Fruit fly (Drosophila melanogaster) whole organism, embryonic: ENCODE measurements around the gene cup.

Experiments
- Blimp-1 ChIP-seq: fragments of 200-800 bp; sonication (Bioruptor generic); optimal IDR thresholded peaks from 3 replicates; lab custom pipeline; 2018; ENCODE audit warnings: missing biosample characterization, missing genetic modification characterization, mild to moderate bottlenecking, moderate library complexity, missing genetic modification reagents
- CG12104 ChIP-seq: fragments of 200-800 bp; sonication (Bioruptor generic); optimal IDR thresholded peaks from 3 replicates; lab custom pipeline; 2016; ENCODE audit warnings: missing biosample characterization, missing genetic modification characterization
- CG1233 ChIP-seq: fragments of 200-800 bp; sonication (Bioruptor generic); optimal IDR thresholded peaks from 4 replicates; lab custom pipeline; 2018; ENCODE audit warnings: missing biosample characterization, mild to moderate bottlenecking, missing genetic modification characterization
- CG1603 ChIP-seq: fragments of 200-800 bp; sonication (Bioruptor generic); optimal IDR thresholded peaks from 2 replicates; lab custom pipeline; 2019; ENCODE audit warnings: missing biosample characterization, mild to moderate bottlenecking, missing genetic modification characterization, moderate library complexity
- CG1647 ChIP-seq: fragments of 200-800 bp; sonication (Bioruptor generic); optimal IDR thresholded peaks from 3 replicates; lab custom pipeline; 2016; ENCODE audit warnings: missing biosample characterization, missing genetic modification characterization
- CG16863 ChIP-seq: fragments of 200-800 bp; sonication (Bioruptor generic); optimal IDR thresholded peaks from 3 replicates; lab custom pipeline; 2016; ENCODE audit warnings: missing biosample characterization, missing genetic modification characterization
- CG17612 ChIP-seq: fragments of 200-800 bp; sonication (Bioruptor generic); IDR thresholded peaks from 2 replicates; pipeline ENCODE4 v1.3.6; 2022; ENCODE audit warnings: missing biosample characterization, missing genetic modification characterization
- CG2678 ChIP-seq: fragments of 200-800 bp; sonication (Bioruptor generic); optimal IDR thresholded peaks from 3 replicates; lab custom pipeline; 2019; ENCODE audit warnings: missing biosample characterization, mild to moderate bottlenecking, missing genetic modification characterization, moderate library complexity
- CG30403 ChIP-seq: fragments of 200-800 bp; sonication (Bioruptor generic); optimal IDR thresholded peaks from 3 replicates; lab custom pipeline; 2016; ENCODE audit warnings: missing biosample characterization, missing genetic modification characterization
- CG33557 ChIP-seq: fragments of 200-800 bp; sonication (Bioruptor generic); optimal IDR thresholded peaks from 2 replicates; lab custom pipeline; 2019; ENCODE audit warnings: missing biosample characterization, mild to moderate bottlenecking, missing genetic modification characterization, moderate library complexity
- CG42726 ChIP-seq: fragments of 200-800 bp; sonication (Bioruptor generic); IDR thresholded peaks from 2 replicates; pipeline ENCODE4 v1.3.6; 2022; ENCODE audit warnings: missing biosample characterization, missing genetic modification characterization; ENCODE audit not compliant: partially characterized antibody
- CG4424 ChIP-seq: fragments of 200-800 bp; sonication (Bioruptor generic); optimal IDR thresholded peaks from 3 replicates; lab custom pipeline; 2016; ENCODE audit warnings: missing biosample characterization, missing genetic modification characterization
- CG4707 ChIP-seq: fragments of 200-800 bp; sonication (Bioruptor generic); optimal IDR thresholded peaks from 2 replicates; lab custom pipeline; 2018; ENCODE audit warnings: missing biosample characterization, mild to moderate bottlenecking, missing genetic modification characterization, moderate library complexity
- CG7928 ChIP-seq: fragments of 200-800 bp; sonication (Bioruptor generic); optimal IDR thresholded peaks from 2 replicates; lab custom pipeline; 2017; ENCODE audit warnings: missing biosample characterization, mild to moderate bottlenecking, missing genetic modification characterization
- CG9215 ChIP-seq: fragments of 200-800 bp; sonication (Bioruptor generic); IDR thresholded peaks from 2 replicates; pipeline ENCODE4 v1.3.6; 2022; ENCODE audit warnings: missing biosample characterization, missing genetic modification characterization
- CG9727 ChIP-seq: fragments of 200-800 bp; sonication (Bioruptor generic); optimal IDR thresholded peaks from 3 replicates; lab custom pipeline; 2017; ENCODE audit warnings: missing biosample characterization, mild to moderate bottlenecking, missing genetic modification characterization
- CG9797 ChIP-seq: fragments of 200-800 bp; sonication (Bioruptor generic); optimal IDR thresholded peaks from 3 replicates; lab custom pipeline; 2018; ENCODE audit warnings: missing biosample characterization, mild to moderate bottlenecking, missing genetic modification characterization
- Dad ChIP-seq: fragments of 200-800 bp; sonication (Bioruptor generic); optimal IDR thresholded peaks from 3 replicates; lab custom pipeline; 2016; ENCODE audit warnings: missing biosample characterization, missing genetic modification characterization
- Dbx ChIP-seq: fragments of 200-800 bp; sonication (Bioruptor generic); IDR thresholded peaks from 3 replicates; pipeline ENCODE4 v1.3.6; 2022; ENCODE audit warnings: missing biosample characterization, missing genetic modification characterization
- Dfd ChIP-seq, 2 experiments: fragments of >200 bp; optimal IDR thresholded peaks; 2 replicates each; lab custom pipeline; 2017; ENCODE audit warnings: missing biosample characterization in 2 of 2, missing genetic modification characterization in 2 of 2
- E2f2 ChIP-seq: fragments of 200-800 bp; sonication (Bioruptor generic); IDR thresholded peaks from 2 replicates; pipeline ENCODE4 v1.3.6; 2022; ENCODE audit warnings: missing biosample characterization, missing genetic modification characterization
- ERR ChIP-seq: fragments of 200-800 bp; sonication (Bioruptor generic); optimal IDR thresholded peaks from 2 replicates; lab custom pipeline; 2016; ENCODE audit warnings: missing biosample characterization, missing genetic modification characterization
- Fer3 ChIP-seq: fragments of 200-800 bp; sonication (Bioruptor generic); optimal IDR thresholded peaks from 2 replicates; lab custom pipeline; 2018; ENCODE audit warnings: missing biosample characterization, mild to moderate bottlenecking, missing genetic modification characterization, moderate library complexity
- Hmx ChIP-seq: fragments of 200-800 bp; sonication (Bioruptor generic); optimal IDR thresholded peaks from 2 replicates; lab custom pipeline; 2016; ENCODE audit warnings: missing biosample characterization, missing genetic modification characterization
- MESR4 ChIP-seq: fragments of 200-800 bp; sonication (Bioruptor generic); optimal IDR thresholded peaks from 2 replicates; lab custom pipeline; 2018; ENCODE audit warnings: missing biosample characterization, mild to moderate bottlenecking, missing genetic modification characterization, moderate library complexity
- Max ChIP-seq: fragments of 200-800 bp; sonication (Bioruptor generic); optimal IDR thresholded peaks from 2 replicates; lab custom pipeline; 2016; ENCODE audit warnings: missing biosample characterization, mild to moderate bottlenecking, missing genetic modification characterization
- Oli ChIP-seq: fragments of 200-800 bp; sonication (Bioruptor generic); optimal IDR thresholded peaks from 2 replicates; lab custom pipeline; 2018; ENCODE audit warnings: missing biosample characterization, mild to moderate bottlenecking, missing genetic modification characterization, moderate library complexity
- crp ChIP-seq, 2 experiments: fragments of 200-800 bp; sonication (Bioruptor generic); optimal IDR thresholded peaks; 2 replicates in 1 of 2; 3 replicates in 1 of 2; lab custom pipeline; 2017; ENCODE audit warnings: missing biosample characterization in 2 of 2, missing genetic modification characterization in 2 of 2, mild to moderate bottlenecking in 1 of 2, moderate library complexity in 1 of 2
- dmrt11E ChIP-seq: fragments of 200-800 bp; sonication (Bioruptor generic); optimal IDR thresholded peaks from 3 replicates; lab custom pipeline; 2018; ENCODE audit warnings: missing biosample characterization, mild to moderate bottlenecking, missing genetic modification characterization, moderate library complexity
- exex ChIP-seq: fragments of 200-800 bp; sonication (Bioruptor generic); optimal IDR thresholded peaks from 4 replicates; lab custom pipeline; 2018; ENCODE audit warnings: missing biosample characterization, mild to moderate bottlenecking, missing genetic modification characterization, moderate library complexity
- ftz-f1 ChIP-seq: fragments of 200-800 bp; sonication (Bioruptor generic); optimal IDR thresholded peaks from 2 replicates; lab custom pipeline; 2016; ENCODE audit warnings: missing biosample characterization, missing genetic modification characterization
- gcm2 ChIP-seq: fragments of 200-800 bp; sonication (Bioruptor generic); optimal IDR thresholded peaks from 2 replicates; lab custom pipeline; 2016; ENCODE audit warnings: missing biosample characterization, missing genetic modification characterization
- grn ChIP-seq: fragments of 200-800 bp; sonication (Bioruptor generic); optimal IDR thresholded peaks from 3 replicates; lab custom pipeline; 2017; ENCODE audit warnings: missing biosample characterization, missing genetic modification characterization
- gro ChIP-seq: fragments of 200-800 bp; sonication (Bioruptor generic); optimal IDR thresholded peaks from 2 replicates; lab custom pipeline; 2016; ENCODE audit warnings: missing biosample characterization, missing genetic modification characterization
- her ChIP-seq: fragments of 200-800 bp; sonication (Bioruptor generic); optimal IDR thresholded peaks from 2 replicates; lab custom pipeline; 2016; ENCODE audit warnings: missing biosample characterization, missing genetic modification characterization
- ind ChIP-seq: fragments of 200-800 bp; sonication (Bioruptor generic); optimal IDR thresholded peaks from 3 replicates; lab custom pipeline; 2016; ENCODE audit warnings: missing biosample characterization, missing genetic modification characterization
- jumu ChIP-seq: fragments of 200-800 bp; sonication (Bioruptor generic); optimal IDR thresholded peaks from 3 replicates; lab custom pipeline; 2016; ENCODE audit warnings: missing biosample characterization, missing genetic modification characterization
- lbe ChIP-seq: fragments of 200-800 bp; sonication (Bioruptor generic); optimal IDR thresholded peaks from 2 replicates; lab custom pipeline; 2016; ENCODE audit warnings: missing biosample characterization, mild to moderate bottlenecking, missing genetic modification characterization
- lilli ChIP-seq: fragments of 200-800 bp; sonication (Bioruptor generic); optimal IDR thresholded peaks from 3 replicates; lab custom pipeline; 2016; ENCODE audit warnings: missing biosample characterization, missing genetic modification characterization
- oc ChIP-seq: fragments of 200-800 bp; sonication (Bioruptor generic); optimal IDR thresholded peaks from 2 replicates; lab custom pipeline; 2018; ENCODE audit warnings: missing biosample characterization, mild to moderate bottlenecking, missing genetic modification characterization, moderate library complexity
- pros ChIP-seq: fragments of 200-800 bp; sonication (Bioruptor generic); optimal IDR thresholded peaks from 3 replicates; lab custom pipeline; 2019; ENCODE audit warnings: missing biosample characterization, mild to moderate bottlenecking, missing genetic modification characterization, moderate library complexity
- pzg ChIP-seq: fragments of 200-800 bp; sonication (Bioruptor generic); optimal IDR thresholded peaks from 3 replicates; lab custom pipeline; 2018; ENCODE audit warnings: missing biosample characterization, mild to moderate bottlenecking, missing genetic modification characterization, moderate library complexity
- sc ChIP-seq, 3 experiments: fragments of >200 bp in 2 of 3; fragments of 200-800 bp in 1 of 3; sonication (Bioruptor generic) in 1 of 3; optimal IDR thresholded peaks; 2 replicates in 2 of 3; 3 replicates in 1 of 3; lab custom pipeline; 2017; ENCODE audit warnings: mild to moderate bottlenecking in 1 of 3, missing biosample characterization in 1 of 3, missing genetic modification characterization in 1 of 3, missing genetic modification reagents in 1 of 3
- sens ChIP-seq: fragments of 200-800 bp; sonication (Bioruptor generic); peaks from one replicate; lab custom pipeline; 2016; ENCODE audit warnings: missing biosample characterization, missing genetic modification characterization
- sim ChIP-seq: fragments of 200-800 bp; sonication (Bioruptor generic); IDR thresholded peaks from 2 replicates; pipeline ENCODE4 v1.3.6; 2022; ENCODE audit warnings: missing biosample characterization, missing genetic modification characterization
- slou ChIP-seq: fragments of 200-800 bp; sonication (Bioruptor generic); optimal IDR thresholded peaks from 3 replicates; lab custom pipeline; 2016; ENCODE audit warnings: missing biosample characterization, missing genetic modification characterization
- trem ChIP-seq: fragments of 200-800 bp; optimal IDR thresholded peaks from 3 replicates; lab custom pipeline; 2019; ENCODE audit warnings: missing biosample characterization, mild to moderate bottlenecking, missing genetic modification characterization, moderate library complexity
- ttk ChIP-seq: fragments of 200-800 bp; sonication (Bioruptor generic); IDR thresholded peaks from 2 replicates; pipeline ENCODE4 v2.1.2; 2022; ENCODE audit warnings: missing biosample characterization, missing genetic modification characterization
- wek ChIP-seq: fragments of 200-800 bp; sonication (Bioruptor generic); optimal IDR thresholded peaks from 3 replicates; lab custom pipeline; 2018; ENCODE audit warnings: missing biosample characterization, mild to moderate bottlenecking, missing genetic modification characterization, moderate library complexity

Gene cup

dm6 chr2L:6657969-6658748 lies 5.3 kb upstream of the cup start, which contains the start of the genes CG31636 and Ube4A (continued):
- no peak for TF ChIP-seq grn
- peak; percentile 82 for TF ChIP-seq exex (tag; lab: Kevin White, UChicago)
- TF ChIP-seq oc (tag; lab: Kevin White, UChicago) = no peak
- TF ChIP-seq CG9215 (GFP tag; lab: Robert Waterston, UW) = no peak
- TF ChIP-seq CG17612 (GFP tag; lab: Robert Waterston, UW) = no peak
- no peak for TF ChIP-seq Dfd (GFP tag; optimal IDR thresholded peaks at IDR 0.05; lab: Kevin White, UChicago)
- TF ChIP-seq sens (GFP tag; lab: Kevin White, UChicago) = no peak
- no peak for TF ChIP-seq slou
- no peak for TF ChIP-seq CG4707 (GFP tag; lab: Kevin White, UChicago)
- no peak for TF ChIP-seq Dad (GFP tag; lab: Kevin White, UChicago)
- TF ChIP-seq sim (GFP tag; lab: Robert Waterston, UW) = no peak
- peak in 1 of 2 experiments; percentile 25 for TF ChIP-seq crp (GFP tag; optimal IDR thresholded peaks at IDR 0.05; lab: Kevin White, UChicago)
- TF ChIP-seq lbe (GFP tag; lab: Kevin White, UChicago) = no peak
- no peak for TF ChIP-seq sc (optimal IDR thresholded peaks at IDR 0.05; lab: Kevin White, UChicago)
- no peak for TF ChIP-seq sc (GFP tag; optimal IDR thresholded peaks at IDR 0.05; lab: Kevin White, UChicago)
- TF ChIP-seq ttk (GFP tag; lab: Robert Waterston, UW) = no peak
- TF ChIP-seq CG1647 (GFP tag; lab: Kevin White, UChicago) = no peak
- TF ChIP-seq Blimp-1 (GFP tag; lab: Kevin White, UChicago) = no peak
- no peak for TF ChIP-seq CG12104
- TF ChIP-seq CG9797 (GFP tag; lab: Kevin White, UChicago) = peak; percentile 69
- TF ChIP-seq CG9727 (GFP tag; lab: Kevin White, UChicago) = no peak
- no peak for TF ChIP-seq pros (GFP tag; lab: Kevin White, UChicago)
- TF ChIP-seq trem (tag; lab: Kevin White, UChicago) = peak; percentile 10
- TF ChIP-seq gro (GFP tag; lab: Kevin White, UChicago) = no peak
- no peak for TF ChIP-seq CG1603 (tag; lab: Kevin White, UChicago)
- TF ChIP-seq Hmx (GFP tag; lab: Kevin White, UChicago) = no peak
- no peak for TF ChIP-seq Fer3
- TF ChIP-seq Oli (tag; lab: Kevin White, UChicago) = no peak
- peak; percentile 94 for TF ChIP-seq E2f2
- TF ChIP-seq ERR (GFP tag; lab: Kevin White, UChicago) = no peak
- no peak for TF ChIP-seq CG4424
- TF ChIP-seq CG33557 = no peak
- TF ChIP-seq her = no peak
- peak; percentile 82 for TF ChIP-seq MESR4 (GFP tag; lab: Kevin White, UChicago)
- TF ChIP-seq lilli (GFP tag; lab: Kevin White, UChicago) = no peak
- TF ChIP-seq CG1233 (GFP tag; lab: Kevin White, UChicago) = no peak
- no peak for TF ChIP-seq gcm2 (GFP tag; lab: Kevin White, UChicago)
- no peak for TF ChIP-seq CG16863
- TF ChIP-seq ind (GFP tag; lab: Kevin White, UChicago) = no peak
- TF ChIP-seq dmrt11E = no peak
- TF ChIP-seq wek (GFP tag; lab: Kevin White, UChicago) = peak; percentile 96
- TF ChIP-seq pzg (GFP tag; lab: Kevin White, UChicago) = peak; percentile 67
- no peak for TF ChIP-seq jumu
- TF ChIP-seq CG42726 = no peak
- TF ChIP-seq Max (GFP tag; lab: Kevin White, UChicago) = no peak
- TF ChIP-seq Dbx (GFP tag; lab: Robert Waterston, UW) = no peak
- no peak for TF ChIP-seq CG30403 (GFP tag; lab: Kevin White, UChicago)
- TF ChIP-seq ftz-f1 (GFP tag; lab: Kevin White, UChicago) = no peak
- TF ChIP-seq CG7928 = no peak
- TF ChIP-seq CG2678 (tag; lab: Kevin White, UChicago) = no peak
- TF ChIP-seq, all 482 proteins: peak for 22
